Fruit fly (Drosophila melanogaster) whole organism, prepupa: ENCODE results near the gene ct.

Source experiments
- Blimp-1 ChIP-seq: fragments of 200-800 bp; sonication (Bioruptor generic); optimal IDR thresholded peaks from 3 replicates; lab custom pipeline; 2017; ENCODE audit warnings: missing biosample characterization, missing genetic modification characterization, mild to moderate bottlenecking, moderate library complexity, missing genetic modification reagents
- CG10669 ChIP-seq: fragments of 200-800 bp; sonication (Bioruptor generic); optimal IDR thresholded peaks from 3 replicates; lab custom pipeline; 2018; ENCODE audit warnings: missing biosample characterization, mild to moderate bottlenecking, missing genetic modification characterization, moderate library complexity
- CG11762 ChIP-seq: fragments of 200-800 bp; sonication (Bioruptor generic); optimal IDR thresholded peaks from 3 replicates; lab custom pipeline; 2016; ENCODE audit warnings: missing biosample characterization, missing genetic modification characterization; ENCODE audit not compliant: insufficient read depth
- CG1621 ChIP-seq: fragments of 200-800 bp; sonication (Bioruptor generic); optimal IDR thresholded peaks from 3 replicates; lab custom pipeline; 2018; ENCODE audit warnings: missing biosample characterization, mild to moderate bottlenecking, missing genetic modification characterization
- CG16779 ChIP-seq: fragments of 200-800 bp; sonication (Bioruptor generic); optimal IDR thresholded peaks from 3 replicates; lab custom pipeline; 2017; ENCODE audit warnings: missing biosample characterization, mild to moderate bottlenecking, missing genetic modification characterization
- CG31627 ChIP-seq: fragments of 200-800 bp; sonication (Bioruptor generic); optimal IDR thresholded peaks from 3 replicates; lab custom pipeline; 2016; ENCODE audit warnings: missing biosample characterization, missing genetic modification characterization
- CG32006 ChIP-seq: fragments of 200-800 bp; sonication (Bioruptor generic); optimal IDR thresholded peaks from 3 replicates; lab custom pipeline; 2017; ENCODE audit warnings: missing biosample characterization, mild to moderate bottlenecking, missing genetic modification characterization
- CG3919 ChIP-seq: fragments of 200-800 bp; sonication (Bioruptor generic); optimal IDR thresholded peaks from 3 replicates; lab custom pipeline; 2016; ENCODE audit warnings: missing biosample characterization, missing genetic modification characterization
- CG4318 ChIP-seq: fragments of 200-800 bp; sonication (Bioruptor generic); optimal IDR thresholded peaks from 3 replicates; lab custom pipeline; 2017; ENCODE audit warnings: missing biosample characterization, mild to moderate bottlenecking, missing genetic modification characterization
- CG6163 ChIP-seq: fragments of 200-800 bp; sonication (Bioruptor generic); IDR thresholded peaks from 3 replicates; pipeline ENCODE4 v1.3.6; 2022; ENCODE audit warnings: missing biosample characterization, missing genetic modification characterization
- CG6276 ChIP-seq: fragments of 200-800 bp; sonication (Bioruptor generic); optimal IDR thresholded peaks from 2 replicates; lab custom pipeline; 2017; ENCODE audit warnings: missing biosample characterization, mild to moderate bottlenecking, missing genetic modification characterization
- CG6854 ChIP-seq: fragments of 200-800 bp; sonication (Bioruptor generic); optimal IDR thresholded peaks from 2 replicates; lab custom pipeline; 2017; ENCODE audit warnings: missing biosample characterization, mild to moderate bottlenecking, missing genetic modification characterization
- CG7368 ChIP-seq: fragments of 200-800 bp; sonication (Bioruptor generic); optimal IDR thresholded peaks from 3 replicates; lab custom pipeline; 2016; ENCODE audit warnings: missing biosample characterization, missing genetic modification characterization
- CG8119 ChIP-seq: fragments of 200-800 bp; sonication (Bioruptor generic); IDR thresholded peaks from 3 replicates; pipeline ENCODE4 v1.3.6; 2022; ENCODE audit warnings: missing biosample characterization, missing genetic modification characterization
- CG8319 ChIP-seq: fragments of 200-800 bp; sonication (Bioruptor generic); optimal IDR thresholded peaks from 3 replicates; lab custom pipeline; 2016; ENCODE audit warnings: missing biosample characterization, missing genetic modification characterization
- CG8632 ChIP-seq: fragments of 200-800 bp; sonication (Bioruptor generic); optimal IDR thresholded peaks from 3 replicates; lab custom pipeline; 2016; ENCODE audit warnings: missing biosample characterization, missing genetic modification characterization
- CG9139 ChIP-seq: fragments of 200-800 bp; sonication (Bioruptor generic); optimal IDR thresholded peaks from 3 replicates; lab custom pipeline; 2017; ENCODE audit warnings: missing biosample characterization, mild to moderate bottlenecking, missing genetic modification characterization
- Eip75B ChIP-seq: fragments of 200-800 bp; sonication (Bioruptor generic); optimal IDR thresholded peaks from 3 replicates; lab custom pipeline; 2016; ENCODE audit warnings: missing biosample characterization, missing genetic modification characterization
- Eip93F ChIP-seq: fragments of 200-800 bp; sonication (Bioruptor generic); optimal IDR thresholded peaks from 2 replicates; lab custom pipeline; 2016; ENCODE audit warnings: missing biosample characterization, mild to moderate bottlenecking, missing genetic modification characterization
- Ets21C ChIP-seq: fragments of 200-800 bp; sonication (Bioruptor generic); optimal IDR thresholded peaks from 3 replicates; lab custom pipeline; 2016; ENCODE audit warnings: missing biosample characterization, missing genetic modification characterization
- Ets96B ChIP-seq: fragments of 200-800 bp; optimal IDR thresholded peaks from 2 replicates; lab custom pipeline; 2019; ENCODE audit warnings: missing biosample characterization, mild to moderate bottlenecking, missing genetic modification characterization, moderate library complexity
- Gug ChIP-seq: fragments of 200-800 bp; sonication (Bioruptor generic); IDR thresholded peaks from 2 replicates; pipeline ENCODE4 v1.3.6; 2022; ENCODE audit warnings: missing biosample characterization, missing genetic modification characterization
- Hr38 ChIP-seq: sonication (Bioruptor generic); optimal IDR thresholded peaks from 2 replicates; lab custom pipeline; 2016; ENCODE audit warnings: missing biosample characterization, missing genetic modification characterization
- Hr4 ChIP-seq: fragments of 200-800 bp; sonication (Bioruptor generic); optimal IDR thresholded peaks from 3 replicates; lab custom pipeline; 2016; ENCODE audit warnings: missing biosample characterization, missing genetic modification characterization
- Lpt ChIP-seq: fragments of 200-800 bp; sonication (Bioruptor generic); optimal IDR thresholded peaks from 3 replicates; lab custom pipeline; 2016; ENCODE audit warnings: missing biosample characterization, missing genetic modification characterization
- Met ChIP-seq: fragments of 200-800 bp; sonication (Bioruptor generic); optimal IDR thresholded peaks from 3 replicates; lab custom pipeline; 2016; ENCODE audit warnings: missing biosample characterization, missing genetic modification characterization
- Sox102F ChIP-seq: fragments of 200-800 bp; sonication (Bioruptor generic); optimal IDR thresholded peaks from 2 replicates; lab custom pipeline; 2016; ENCODE audit warnings: missing biosample characterization, mild to moderate bottlenecking, missing genetic modification characterization
- Sox14 ChIP-seq: fragments of 200-800 bp; sonication (Bioruptor generic); optimal IDR thresholded peaks from 3 replicates; lab custom pipeline; 2016; ENCODE audit warnings: missing biosample characterization, missing genetic modification characterization
- Sox15 ChIP-seq: fragments of 200-800 bp; sonication (Bioruptor generic); optimal IDR thresholded peaks from 3 replicates; lab custom pipeline; 2016; ENCODE audit warnings: missing biosample characterization, missing genetic modification characterization
- acj6 ChIP-seq: fragments of 200-800 bp; sonication (Bioruptor generic); optimal IDR thresholded peaks from 3 replicates; lab custom pipeline; 2016; ENCODE audit warnings: missing biosample characterization, missing genetic modification characterization
- cyc ChIP-seq: fragments of 200-800 bp; sonication (Bioruptor generic); optimal IDR thresholded peaks from 3 replicates; lab custom pipeline; 2016; ENCODE audit warnings: missing biosample characterization, missing genetic modification characterization
- dac ChIP-seq: fragments of 200-800 bp; sonication (Bioruptor generic); optimal IDR thresholded peaks from 2 replicates; lab custom pipeline; 2017; ENCODE audit warnings: missing biosample characterization, mild to moderate bottlenecking, missing genetic modification characterization
- dsx ChIP-seq: fragments of 200-800 bp; optimal IDR thresholded peaks from 3 replicates; lab custom pipeline; 2019; ENCODE audit warnings: missing biosample characterization, mild to moderate bottlenecking, missing genetic modification characterization, moderate library complexity; ENCODE audit not compliant: poor library complexity, severe bottlenecking
- esn ChIP-seq: fragments of 200-800 bp; sonication (Bioruptor generic); optimal IDR thresholded peaks from 2 replicates; lab custom pipeline; 2016; ENCODE audit warnings: missing biosample characterization, mild to moderate bottlenecking, missing genetic modification characterization, moderate library complexity
- lz ChIP-seq: fragments of 200-800 bp; sonication (Bioruptor generic); optimal IDR thresholded peaks from 3 replicates; lab custom pipeline; 2016; ENCODE audit warnings: missing biosample characterization, missing genetic modification characterization
- net ChIP-seq: fragments of 200-800 bp; sonication (Bioruptor generic); optimal IDR thresholded peaks from 3 replicates; lab custom pipeline; 2016; ENCODE audit warnings: missing biosample characterization, missing genetic modification characterization
- salr ChIP-seq, 2 experiments: fragments of 200-800 bp; sonication (Bioruptor generic); optimal IDR thresholded peaks; 3 replicates each; lab custom pipeline; 2016 to 2018; ENCODE audit warnings: missing biosample characterization in 2 of 2, missing genetic modification characterization in 2 of 2, mild to moderate bottlenecking in 1 of 2
- spab ChIP-seq: fragments of 200-800 bp; sonication (Bioruptor generic); optimal IDR thresholded peaks from 2 replicates; lab custom pipeline; 2017; ENCODE audit warnings: missing biosample characterization, mild to moderate bottlenecking, missing genetic modification characterization, missing genetic modification reagents
- vri ChIP-seq: fragments of 200-800 bp; sonication (Bioruptor generic); optimal IDR thresholded peaks from 3 replicates; lab custom pipeline; 2016; ENCODE audit warnings: missing biosample characterization, mild to moderate bottlenecking, missing genetic modification characterization

The ct gene

dm6 chrX:7657429-7657828 lies 49.2 kb downstream of the ct start (continued):
- TF ChIP-seq acj6 (GFP tag; lab: Kevin White, UChicago) (peak; percentile 8), Hr38 (no peak), net (no peak), CG7368 (no peak), vri (GFP tag; lab: Kevin White, UChicago) (peak; percentile 7), Gug (no peak), Ets21C (GFP tag; lab: Kevin White, UChicago) (no peak), CG31627 (GFP tag; lab: Kevin White, UChicago) (peak; percentile 42), dac (GFP tag; lab: Kevin White, UChicago) (no peak), CG6163 (GFP tag; lab: Robert Waterston, UW) (no peak), Hr4 (GFP tag; lab: Kevin White, UChicago) (no peak), CG3919 (GFP tag; lab: Kevin White, UChicago) (peak; percentile 30), Sox102F (GFP tag; lab: Kevin White, UChicago) (peak; percentile 23), Sox14 (GFP tag; lab: Kevin White, UChicago) (no peak)
- TF ChIP-seq, all 60 proteins: peak for 20

dm6 chrX:7662425-7662824 lies 54.2 kb downstream of the ct start:
- TF ChIP-seq Sox102F (GFP tag; lab: Kevin White, UChicago) (no peak), CG11762 (GFP tag; lab: Kevin White, UChicago) (no peak), CG10669 (no peak), CG8319 (GFP tag; lab: Kevin White, UChicago) (no peak), Blimp-1 (GFP tag; lab: Kevin White, UChicago) (no peak), CG9139 (GFP tag; lab: Kevin White, UChicago) (no peak), lz (no peak), CG8632 (GFP tag; lab: Kevin White, UChicago) (no peak), CG8119 (no peak), Sox15 (no peak), CG1621 (tag; lab: Kevin White, UChicago) (no peak), CG4318 (no peak), salr (GFP tag; optimal IDR thresholded peaks at IDR 0.05; lab: Kevin White, UChicago) (no peak), CG6276 (GFP tag; lab: Kevin White, UChicago) (no peak)
- TF ChIP-seq, all 60 proteins: peak for 0

dm6 chrX:7663910-7664309 lies 55.7 kb downstream of the ct start:
- TF ChIP-seq CG6854 (GFP tag; lab: Kevin White, UChicago) (no peak), Eip93F (no peak), CG11762 (GFP tag; lab: Kevin White, UChicago) (no peak), lz (no peak), dsx (GFP tag; lab: Kevin White, UChicago) (no peak), esn (no peak), Lpt (GFP tag; lab: Kevin White, UChicago) (no peak), Ets96B (tag; lab: Kevin White, UChicago) (no peak), spab (GFP tag; lab: Kevin White, UChicago) (no peak), cyc (GFP tag; lab: Kevin White, UChicago) (no peak), Ets21C (GFP tag; lab: Kevin White, UChicago) (no peak), CG31627 (GFP tag; lab: Kevin White, UChicago) (no peak), CG16779 (no peak), Eip75B (GFP tag; lab: Kevin White, UChicago) (no peak), Met (GFP tag; lab: Kevin White, UChicago) (no peak), CG32006 (GFP tag; lab: Kevin White, UChicago) (no peak), Sox15 (no peak)
